Worm (Caenorhabditis elegans): ENCODE results near the gene unc-47.

- no peak for TF ChIP-seq flt-1 (GFP tag; IDR thresholded peaks at IDR 0.05)
- no peak for TF ChIP-seq cog-1 (tag; optimal IDR thresholded peaks at IDR 0.05)
- no peak for TF ChIP-seq ztf-29 (GFP tag; IDR thresholded peaks at IDR 0.05)
- TF ChIP-seq ref-1 (GFP tag; conservative IDR thresholded peaks at IDR 0.05): no peak
Measured at ce11 chrIII:10136778-10137177, 49.3 kb downstream of the unc-47 start, which contains the start of gene ZK1128.7.
